Fruit fly (Drosophila melanogaster): ENCODE data around the gene Eph.

Gene Eph

dm6 chr4:663055-663670 is 52.7 kb downstream of the Eph start, which contains the start of the genes CG46466 and Slip1 (continued):
- TF ChIP-seq Hr39 (GFP tag; optimal IDR thresholded peaks at IDR 0.05) = peak; percentile 54
- TF ChIP-seq dsx (GFP tag; optimal IDR thresholded peaks at IDR 0.05; ENCODE audit: poor library complexity, severe bottlenecking) = no peak
- TF ChIP-seq CG34406 (GFP tag; optimal IDR thresholded peaks at IDR 0.05) = no peak
- TF ChIP-seq CG8119 (GFP tag; IDR thresholded peaks at IDR 0.05) = no peak
- TF ChIP-seq Eip75B (GFP tag; optimal IDR thresholded peaks at IDR 0.05) = peak; percentile 5
- TF ChIP-seq CG8319 (GFP tag; optimal IDR thresholded peaks at IDR 0.05) = peak; percentile 24
- no peak for TF ChIP-seq CG3919 (GFP tag; optimal IDR thresholded peaks at IDR 0.05)
- peak; percentile 11 for TF ChIP-seq lz (GFP tag; optimal IDR thresholded peaks at IDR 0.05)
- TF ChIP-seq CG32006 (GFP tag; optimal IDR thresholded peaks at IDR 0.05) = no peak
- no peak for TF ChIP-seq CG16779 (tag; optimal IDR thresholded peaks at IDR 0.05)
- TF ChIP-seq Blimp-1 (GFP tag; optimal IDR thresholded peaks at IDR 0.05) = peak; percentile 16
- peak in 1 of 2 experiments; percentile 52 for TF ChIP-seq ss (GFP tag; optimal IDR thresholded peaks at IDR 0.05)
- no peak for TF ChIP-seq fd85E (GFP tag; optimal IDR thresholded peaks at IDR 0.05)
- no peak for TF ChIP-seq net (GFP tag; optimal IDR thresholded peaks at IDR 0.05)
- no peak for TF ChIP-seq fd59A (GFP tag; optimal IDR thresholded peaks at IDR 0.05)
- TF ChIP-seq CG10631 (GFP tag; optimal IDR thresholded peaks at IDR 0.05) = peak; percentile 45
- peak; percentile 36 for TF ChIP-seq Hr4 (GFP tag; optimal IDR thresholded peaks at IDR 0.05)
- no peak for TF ChIP-seq CG11762 (GFP tag; optimal IDR thresholded peaks at IDR 0.05; ENCODE audit: insufficient read depth)
- no peak for TF ChIP-seq CG6854 (GFP tag; optimal IDR thresholded peaks at IDR 0.05)
- peak; percentile 23 for TF ChIP-seq topi (GFP tag; optimal IDR thresholded peaks at IDR 0.05)
- no peak for TF ChIP-seq Smox (GFP tag; optimal IDR thresholded peaks at IDR 0.05)
- TF ChIP-seq CG6276 (GFP tag; optimal IDR thresholded peaks at IDR 0.05) = no peak

dm6 chr4:664277-664676 is 53.8 kb downstream of the Eph start:
- no peak for TF ChIP-seq CG4318 (GFP tag; optimal IDR thresholded peaks at IDR 0.05)
- no peak for TF ChIP-seq CG8319 (GFP tag; optimal IDR thresholded peaks at IDR 0.05)
- no peak for TF ChIP-seq Eip78C (GFP tag)
- no peak for TF ChIP-seq CG8119 (GFP tag; IDR thresholded peaks at IDR 0.05)
- TF ChIP-seq CG6808 (GFP tag; optimal IDR thresholded peaks at IDR 0.05) = no peak
- no peak for TF ChIP-seq dac (GFP tag; optimal IDR thresholded peaks at IDR 0.05)
- no peak for TF ChIP-seq Hr38 (GFP tag; optimal IDR thresholded peaks at IDR 0.05)
- no peak for TF ChIP-seq CG34406 (GFP tag; optimal IDR thresholded peaks at IDR 0.05)
- no peak for TF ChIP-seq CG1621 (tag; optimal IDR thresholded peaks at IDR 0.05)
- TF ChIP-seq net (GFP tag; optimal IDR thresholded peaks at IDR 0.05) = no peak
- TF ChIP-seq CG3919 (GFP tag; optimal IDR thresholded peaks at IDR 0.05) = no peak
- no peak for TF ChIP-seq CG11902 (GFP tag; optimal IDR thresholded peaks at IDR 0.05)
- no peak for TF ChIP-seq esn (GFP tag; optimal IDR thresholded peaks at IDR 0.05)

dm6 chr4:670905-671419 is 60.5 kb downstream of the Eph start, which contains the start of gene CG11360:
Gene CG11360 (plus strand): TSS chr4:671142.
- no peak for TF ChIP-seq CG8632 (GFP tag; optimal IDR thresholded peaks at IDR 0.05)
- peak; percentile 18 for TF ChIP-seq CG6854 (GFP tag; optimal IDR thresholded peaks at IDR 0.05)
- TF ChIP-seq CG10631 (GFP tag; optimal IDR thresholded peaks at IDR 0.05) = peak; percentile 27
- peak; percentile 41 for TF ChIP-seq CG3032 (tag; optimal IDR thresholded peaks at IDR 0.05)
- peak; percentile 31 for TF ChIP-seq OdsH (GFP tag; optimal IDR thresholded peaks at IDR 0.05)
- peak; percentile 33 for TF ChIP-seq CG1621 (tag; optimal IDR thresholded peaks at IDR 0.05)
- peak; percentile 36 for TF ChIP-seq Sox14 (GFP tag; optimal IDR thresholded peaks at IDR 0.05)
- no peak for TF ChIP-seq CG16779 (tag; optimal IDR thresholded peaks at IDR 0.05)
- TF ChIP-seq CG10669 (GFP tag; optimal IDR thresholded peaks at IDR 0.05) = peak; percentile 13
- peak in 1 of 2 experiments; percentile 14 for TF ChIP-seq ss (GFP tag; optimal IDR thresholded peaks at IDR 0.05)
- TF ChIP-seq topi (GFP tag; optimal IDR thresholded peaks at IDR 0.05) = peak; percentile 29
- TF ChIP-seq CG34406 (GFP tag; optimal IDR thresholded peaks at IDR 0.05) = no peak
- peak; percentile 18 for TF ChIP-seq acj6 (GFP tag; optimal IDR thresholded peaks at IDR 0.05)
- no peak for TF ChIP-seq CG32006 (GFP tag; optimal IDR thresholded peaks at IDR 0.05)
- TF ChIP-seq CG31627 (GFP tag; optimal IDR thresholded peaks at IDR 0.05) = peak; percentile 42
- no peak for TF ChIP-seq achi (GFP tag; optimal IDR thresholded peaks at IDR 0.05)
- peak; percentile 9 for TF ChIP-seq lz (GFP tag; optimal IDR thresholded peaks at IDR 0.05)
- peak; percentile 33 for TF ChIP-seq Hr39 (GFP tag; optimal IDR thresholded peaks at IDR 0.05)
- no peak for TF ChIP-seq CG6792 (GFP tag; optimal IDR thresholded peaks at IDR 0.05)
- no peak for TF ChIP-seq CG11902 (GFP tag; optimal IDR thresholded peaks at IDR 0.05)
- TF ChIP-seq Hr38 (GFP tag; optimal IDR thresholded peaks at IDR 0.05) = no peak
- peak; percentile 26 for TF ChIP-seq pdm3 (GFP tag; optimal IDR thresholded peaks at IDR 0.05)
- peak; percentile 63 for TF ChIP-seq Eip78C (GFP tag)
- TF ChIP-seq CG9139 (GFP tag; optimal IDR thresholded peaks at IDR 0.05) = no peak
